Fruit fly (Drosophila melanogaster): ENCODE data around the gene CG4502.

CG4502 gene

dm6 chr2L:7158798-7159197 is 45.3 kb downstream of the CG4502 start (continued):
- TF ChIP-seq dmrt11E (tag; optimal IDR thresholded peaks at IDR 0.05) = no peak
- TF ChIP-seq Asciz (GFP tag; optimal IDR thresholded peaks at IDR 0.05) = peak; percentile 57
- TF ChIP-seq CG2129 (GFP tag; IDR thresholded peaks at IDR 0.05; ENCODE audit: partially characterized antibody) = no peak
- TF ChIP-seq lola (GFP tag; optimal IDR thresholded peaks at IDR 0.05) = peak in 1 of 3 experiments; percentile 39
- peak; percentile 57 for TF ChIP-seq Blimp-1 (GFP tag; optimal IDR thresholded peaks at IDR 0.05)
- TF ChIP-seq CG6813 (GFP tag; optimal IDR thresholded peaks at IDR 0.05) = peak; percentile 5
- TF ChIP-seq CG12104 (GFP tag; optimal IDR thresholded peaks at IDR 0.05) = peak; percentile 28
- TF ChIP-seq wek (GFP tag; optimal IDR thresholded peaks at IDR 0.05) = peak; percentile 33
- peak; percentile 33 for TF ChIP-seq Sox102F (GFP tag; optimal IDR thresholded peaks at IDR 0.05)
- TF ChIP-seq CG12769 (tag; optimal IDR thresholded peaks at IDR 0.05) = no peak
- peak; percentile 3 for TF ChIP-seq dmrt99B (tag; optimal IDR thresholded peaks at IDR 0.05)
- TF ChIP-seq gsb-n (tag; optimal IDR thresholded peaks at IDR 0.05) = peak; percentile 38
- peak; percentile 17; the same call in 1 of the 2 replicates for TF ChIP-seq HLH3B (GFP tag; IDR thresholded peaks at IDR 0.05)
- TF ChIP-seq Jarid2 (GFP tag; optimal IDR thresholded peaks at IDR 0.05) = peak; percentile 20
- TF ChIP-seq CG11504 (tag; optimal IDR thresholded peaks at IDR 0.05) = peak; percentile 33
- no peak for TF ChIP-seq Myb (GFP tag; optimal IDR thresholded peaks at IDR 0.05)
- TF ChIP-seq sug (tag; optimal IDR thresholded peaks at IDR 0.05) = peak; percentile 21
- TF ChIP-seq unpg (GFP tag; optimal IDR thresholded peaks at IDR 0.05) = peak; percentile 28
- peak; percentile 8 for TF ChIP-seq CG18262 (tag; optimal IDR thresholded peaks at IDR 0.05)
- no peak for TF ChIP-seq CG16779 (GFP tag; IDR thresholded peaks at IDR 0.05)
- TF ChIP-seq CG14441 (GFP tag; IDR thresholded peaks at IDR 0.05) = no peak
- TF ChIP-seq az2 (GFP tag; optimal IDR thresholded peaks at IDR 0.05) = no peak
- TF ChIP-seq CG1233 (GFP tag; optimal IDR thresholded peaks at IDR 0.05) = peak; percentile 8
- peak; percentile 10 for TF ChIP-seq Side (GFP tag; optimal IDR thresholded peaks at IDR 0.05)
- no peak for TF ChIP-seq her (GFP tag; optimal IDR thresholded peaks at IDR 0.05)
- peak; percentile 37 for TF ChIP-seq grn (GFP tag; optimal IDR thresholded peaks at IDR 0.05)
- no peak for TF ChIP-seq Dad (GFP tag; optimal IDR thresholded peaks at IDR 0.05)
- no peak for TF ChIP-seq Lpt (GFP tag; optimal IDR thresholded peaks at IDR 0.05)
- TF ChIP-seq stwl (tag; optimal IDR thresholded peaks at IDR 0.05) = no peak
- TF ChIP-seq tap (tag; optimal IDR thresholded peaks at IDR 0.05) = peak; percentile 37
- peak; percentile 7 for TF ChIP-seq fd64A (GFP tag; optimal IDR thresholded peaks at IDR 0.05)
- peak in 1 of 2 experiments; percentile 82 for TF ChIP-seq bsh (GFP tag; optimal IDR thresholded peaks at IDR 0.05)
- peak; percentile 4 for TF ChIP-seq odd (GFP tag; optimal IDR thresholded peaks at IDR 0.05)
- TF ChIP-seq CG30020 (tag; optimal IDR thresholded peaks at IDR 0.05) = no peak
- peak; percentile 64 for TF ChIP-seq onecut (GFP tag; IDR thresholded peaks at IDR 0.05)
- TF ChIP-seq Tbp (GFP tag; optimal IDR thresholded peaks at IDR 0.05) = no peak
- no peak for TF ChIP-seq Trl (optimal IDR thresholded peaks at IDR 0.05)
- TF ChIP-seq Trl (GFP tag; optimal IDR thresholded peaks at IDR 0.05) = peak; percentile 74
- peak; percentile 2 for TF ChIP-seq CG9727 (GFP tag; optimal IDR thresholded peaks at IDR 0.05)
- TF ChIP-seq HHEX (GFP tag; optimal IDR thresholded peaks at IDR 0.05) = peak; percentile 2
- no peak for TF ChIP-seq hkb (optimal IDR thresholded peaks at IDR 0.05)
- TF ChIP-seq hkb (GFP tag; IDR thresholded peaks at IDR 0.05) = peak; percentile 22; the same call in 1 of the 2 replicates
- TF ChIP-seq ac (GFP tag; optimal IDR thresholded peaks at IDR 0.05) = peak; percentile 48
- no peak for TF ChIP-seq E2f2 (GFP tag; IDR thresholded peaks at IDR 0.05)
- TF ChIP-seq CG5245 (GFP tag; optimal IDR thresholded peaks at IDR 0.05) = no peak
- TF ChIP-seq D19A (tag; optimal IDR thresholded peaks at IDR 0.05) = peak; percentile 27
- TF ChIP-seq CG8290 (GFP tag; optimal IDR thresholded peaks at IDR 0.05) = peak; percentile 48
- TF ChIP-seq CG8290 (tag; optimal IDR thresholded peaks at IDR 0.05) = peak in 1 of 2 experiments; percentile 12
- no peak for TF ChIP-seq CG12071 (GFP tag; optimal IDR thresholded peaks at IDR 0.05)
- peak; percentile 42; the same call in 1 of the 3 replicates for TF ChIP-seq otp (GFP tag; IDR thresholded peaks at IDR 0.05)
- peak in 1 of 2 experiments; percentile 34 for TF ChIP-seq Pdp1 (GFP tag; optimal IDR thresholded peaks at IDR 0.05)
